Worm (Caenorhabditis elegans): Measurements from ENCODE around the gene kel-3.

- TF ChIP-seq ces-1 (GFP tag; optimal IDR thresholded peaks at IDR 0.05): no peak
- no peak for TF ChIP-seq mep-1 (tag; optimal IDR thresholded peaks at IDR 0.05)
These were observed 9.9 kb downstream of the kel-3 start for ce11 chrIII:13474482-13474881.

All from whole organism, mixed stage, embryonic.